Fruit fly (Drosophila melanogaster): Measurements from ENCODE around the gene prc.

The prc gene

dm6 chr3L:11927287-11927743 is 38.6 kb downstream of the prc start, which contains the start of gene byn:
Gene byn (plus strand): TSS chr3L:11927693.
- no peak for TF ChIP-seq Dfd (GFP tag; optimal IDR thresholded peaks at IDR 0.05)
- TF ChIP-seq dmrt93B (GFP tag; optimal IDR thresholded peaks at IDR 0.05) = no peak
- no peak for TF ChIP-seq h (GFP tag; optimal IDR thresholded peaks at IDR 0.05)
- TF ChIP-seq GATAd (GFP tag; optimal IDR thresholded peaks at IDR 0.05) = no peak
- TF ChIP-seq pan (optimal IDR thresholded peaks at IDR 0.05) = no peak
- TF ChIP-seq Mio (GFP tag; optimal IDR thresholded peaks at IDR 0.05) = no peak
- no peak for TF ChIP-seq Hr78 (GFP tag; optimal IDR thresholded peaks at IDR 0.05)
- no peak for TF ChIP-seq Myc (optimal IDR thresholded peaks at IDR 0.05)
- TF ChIP-seq fru (GFP tag; optimal IDR thresholded peaks at IDR 0.05) = no peak
- no peak for TF ChIP-seq jim (GFP tag; optimal IDR thresholded peaks at IDR 0.05)
- TF ChIP-seq foxo (GFP tag; optimal IDR thresholded peaks at IDR 0.05) = no peak
- no peak for TF ChIP-seq br (GFP tag; optimal IDR thresholded peaks at IDR 0.05)
- TF ChIP-seq dsf (GFP tag; optimal IDR thresholded peaks at IDR 0.05; ENCODE audit: borderline replicate concordance) = no peak
- no peak for TF ChIP-seq dl (GFP tag; optimal IDR thresholded peaks at IDR 0.05; ENCODE audit: insufficient read depth in 1 of 2, partially characterized antibody in 2 of 2)
- no peak for TF ChIP-seq Abd-B (GFP tag; optimal IDR thresholded peaks at IDR 0.05)
- TF ChIP-seq lola (GFP tag; optimal IDR thresholded peaks at IDR 0.05) = no peak
- TF ChIP-seq usp (GFP tag; optimal IDR thresholded peaks at IDR 0.05) = no peak
- TF ChIP-seq Hnf4 (GFP tag; optimal IDR thresholded peaks at IDR 0.05) = no peak

dm6 chr3L:11925382-11925781 is 40.5 kb downstream of the prc start:
- TF ChIP-seq CrebA (GFP tag; optimal IDR thresholded peaks at IDR 0.05; ENCODE audit: borderline replicate concordance) = no peak
- no peak for TF ChIP-seq h (GFP tag; optimal IDR thresholded peaks at IDR 0.05)
- no peak for TF ChIP-seq jim (GFP tag; optimal IDR thresholded peaks at IDR 0.05)
- TF ChIP-seq Myc (optimal IDR thresholded peaks at IDR 0.05) = no peak

- no peak for TF ChIP-seq N (GFP tag; optimal IDR thresholded peaks at IDR 0.05)
- no peak for TF ChIP-seq Jra (GFP tag; optimal IDR thresholded peaks at IDR 0.05)
- TF ChIP-seq Myc (optimal IDR thresholded peaks at IDR 0.05) = no peak
- no peak for TF ChIP-seq HLH106 (tag; optimal IDR thresholded peaks at IDR 0.05)
- no peak for TF ChIP-seq Sp1 (GFP tag; optimal IDR thresholded peaks at IDR 0.05)
- TF ChIP-seq GATAd (GFP tag; optimal IDR thresholded peaks at IDR 0.05) = no peak
Observed at dm6 chr3L:11924657-11925056, 41.3 kb downstream of the prc start, which contains the start of gene SdhAL. Gene SdhAL (minus strand): TSS chr3L:11924757.

DNA sequence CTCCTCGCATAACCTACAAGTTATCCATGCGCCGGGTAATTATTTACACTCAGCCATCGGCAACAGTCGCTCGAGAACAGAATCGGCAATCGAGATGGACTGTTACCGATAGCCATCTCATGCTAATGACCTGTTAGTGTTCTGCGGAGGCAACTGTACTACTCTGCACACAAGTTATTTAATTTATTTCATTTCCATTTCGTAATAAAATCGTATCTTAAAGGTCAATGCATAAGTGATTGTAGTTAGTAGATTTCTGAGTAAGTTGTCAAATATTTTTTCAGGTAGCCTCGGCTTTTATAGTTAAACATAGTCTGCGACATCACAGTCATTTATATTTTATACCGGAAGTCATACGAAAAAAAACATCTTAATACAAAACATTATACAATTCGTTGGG is 44.7 kb downstream of the prc start, which contains the start of gene CG11588:
TSS of gene CG11588 (plus strand) at position 301 of the 400 bp plus-strand sequence.
- TF ChIP-seq Abd-B (GFP tag; optimal IDR thresholded peaks at IDR 0.05) = no peak
- TF ChIP-seq br (GFP tag; optimal IDR thresholded peaks at IDR 0.05) = no peak
- no peak for TF ChIP-seq Hnf4 (GFP tag; optimal IDR thresholded peaks at IDR 0.05)
- no peak for TF ChIP-seq Hr78 (GFP tag; optimal IDR thresholded peaks at IDR 0.05)
- TF ChIP-seq HLH106 (tag; optimal IDR thresholded peaks at IDR 0.05) = no peak
- TF ChIP-seq ey (GFP tag; optimal IDR thresholded peaks at IDR 0.05) = no peak
- TF ChIP-seq jim (GFP tag; optimal IDR thresholded peaks at IDR 0.05) = no peak
- TF ChIP-seq dl (GFP tag; optimal IDR thresholded peaks at IDR 0.05; ENCODE audit: insufficient read depth in 1 of 2, partially characterized antibody in 2 of 2) = no peak
- TF ChIP-seq OdsH (GFP tag; optimal IDR thresholded peaks at IDR 0.05) = no peak
- no peak for TF ChIP-seq Hr83 (GFP tag; optimal IDR thresholded peaks at IDR 0.05; ENCODE audit: poor library complexity, severe bottlenecking)
- no peak for TF ChIP-seq h (GFP tag; optimal IDR thresholded peaks at IDR 0.05)
- TF ChIP-seq Jra (GFP tag; optimal IDR thresholded peaks at IDR 0.05) = no peak
- TF ChIP-seq Dfd (GFP tag; optimal IDR thresholded peaks at IDR 0.05) = no peak

DNA sequence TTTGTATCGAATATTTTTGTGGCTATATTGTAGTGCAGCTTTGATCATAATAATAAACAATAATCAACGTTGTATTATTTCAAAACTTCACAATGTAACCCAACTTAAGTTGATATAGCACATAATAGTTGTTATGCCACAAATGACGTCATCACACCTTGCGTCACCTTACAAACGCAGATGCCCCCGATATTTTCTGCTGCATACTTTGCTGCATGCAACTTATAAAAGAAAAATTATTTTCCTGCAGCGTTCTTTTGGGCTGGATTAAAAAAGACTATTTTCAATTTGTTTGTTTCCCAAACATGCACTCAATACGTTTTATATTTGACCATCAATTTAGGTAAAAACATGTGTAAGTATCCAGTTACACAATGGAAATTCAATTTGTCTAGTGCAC is 47.7 kb downstream of the prc start:
- TF ChIP-seq brk (GFP tag; optimal IDR thresholded peaks at IDR 0.05) (no peak), dmrt93B (GFP tag; optimal IDR thresholded peaks at IDR 0.05) (no peak), Dif (GFP tag; optimal IDR thresholded peaks at IDR 0.05; ENCODE audit: partially characterized antibody) (peak; percentile 21), Vsx2 (GFP tag; optimal IDR thresholded peaks at IDR 0.05; ENCODE audit: partially characterized antibody) (peak; percentile 70), N (GFP tag; optimal IDR thresholded peaks at IDR 0.05) (peak; percentile 47), Hr78 (GFP tag; optimal IDR thresholded peaks at IDR 0.05) (no peak), Sp1 (GFP tag; optimal IDR thresholded peaks at IDR 0.05) (no peak), sage (GFP tag; optimal IDR thresholded peaks at IDR 0.05) (no peak), lola (GFP tag; optimal IDR thresholded peaks at IDR 0.05) (peak; percentile 35), Myc (optimal IDR thresholded peaks at IDR 0.05) (peak; percentile 84), woc (GFP tag; optimal IDR thresholded peaks at IDR 0.05) (no peak), Mio (GFP tag; optimal IDR thresholded peaks at IDR 0.05) (no peak)

Data from whole organism, wandering third instar larva.